Fruit fly (Drosophila melanogaster) whole organism, embryonic: ENCODE measurements around the gene kek6.

Experiments used
- CG10209 ChIP-seq: fragments of 200-800 bp; sonication (Bioruptor generic); optimal IDR thresholded peaks from 3 replicates; lab custom pipeline; 2017; ENCODE audit warnings: missing biosample characterization, mild to moderate bottlenecking, missing genetic modification characterization, missing genetic modification reagents
- CG10267 ChIP-seq: fragments of 200-800 bp; sonication (Bioruptor generic); optimal IDR thresholded peaks from 2 replicates; lab custom pipeline; 2018; ENCODE audit warnings: missing biosample characterization, mild to moderate bottlenecking, missing genetic modification characterization, moderate library complexity
- CG11560 ChIP-seq: fragments of 200-800 bp; sonication (Bioruptor generic); IDR thresholded peaks from 3 replicates; pipeline ENCODE4 v1.3.6; 2022; ENCODE audit warnings: missing biosample characterization, missing genetic modification characterization
- CG12391 ChIP-seq: fragments of 200-800 bp; sonication (Bioruptor generic); optimal IDR thresholded peaks from 3 replicates; lab custom pipeline; 2018; ENCODE audit warnings: missing biosample characterization, mild to moderate bottlenecking, missing genetic modification characterization, moderate library complexity
- CG12942 ChIP-seq: fragments of 200-800 bp; sonication (Bioruptor generic); optimal IDR thresholded peaks from 3 replicates; lab custom pipeline; 2016; ENCODE audit warnings: missing biosample characterization, missing genetic modification characterization
- CG14014 ChIP-seq: fragments of 200-800 bp; sonication (Bioruptor generic); IDR thresholded peaks from 2 replicates; pipeline ENCODE4 v1.3.6; 2022; ENCODE audit warnings: missing biosample characterization, missing genetic modification characterization
- CG14965 ChIP-seq: fragments of 200-800 bp; sonication (Bioruptor generic); optimal IDR thresholded peaks from 2 replicates; lab custom pipeline; 2016; ENCODE audit warnings: missing biosample characterization, missing genetic modification characterization, borderline replicate concordance
- CG15269 ChIP-seq: fragments of 200-800 bp; sonication (Bioruptor generic); optimal IDR thresholded peaks from 2 replicates; lab custom pipeline; 2018; ENCODE audit warnings: missing biosample characterization, mild to moderate bottlenecking, missing genetic modification characterization, moderate library complexity
- CG16815 ChIP-seq: fragments of 200-800 bp; sonication (Bioruptor generic); optimal IDR thresholded peaks from 3 replicates; lab custom pipeline; 2017; ENCODE audit warnings: missing biosample characterization, mild to moderate bottlenecking, missing genetic modification characterization
- CG17361 ChIP-seq: fragments of 200-800 bp; sonication (Bioruptor generic); IDR thresholded peaks from 3 replicates; pipeline ENCODE4 v1.3.6; 2022; ENCODE audit warnings: missing biosample characterization, missing genetic modification characterization
- CG17568 ChIP-seq: fragments of 200-800 bp; sonication (Bioruptor generic); optimal IDR thresholded peaks from 2 replicates; lab custom pipeline; 2018; ENCODE audit warnings: missing biosample characterization, mild to moderate bottlenecking, missing genetic modification characterization, moderate library complexity
- CG17912 ChIP-seq: fragments of 200-800 bp; sonication (Bioruptor generic); optimal IDR thresholded peaks from 2 replicates; lab custom pipeline; 2018; ENCODE audit warnings: missing biosample characterization, mild to moderate bottlenecking, missing genetic modification characterization
- CG2120 ChIP-seq: fragments of 200-800 bp; sonication (Bioruptor generic); optimal IDR thresholded peaks from 3 replicates; lab custom pipeline; 2016; ENCODE audit warnings: missing biosample characterization, missing genetic modification characterization
- CG34422 ChIP-seq: fragments of 200-800 bp; sonication (Bioruptor generic); IDR thresholded peaks from 3 replicates; pipeline ENCODE4 v1.3.6; 2022; ENCODE audit warnings: missing biosample characterization, missing genetic modification characterization
- CG5180 ChIP-seq: fragments of 200-800 bp; sonication (Bioruptor generic); optimal IDR thresholded peaks from 3 replicates; lab custom pipeline; 2017; ENCODE audit warnings: missing biosample characterization, missing genetic modification characterization, mild to moderate bottlenecking, moderate library complexity, missing genetic modification reagents
- CG6654 ChIP-seq: fragments of 200-800 bp; sonication (Bioruptor generic); optimal IDR thresholded peaks from 2 replicates; lab custom pipeline; 2017; ENCODE audit warnings: missing biosample characterization, mild to moderate bottlenecking, missing genetic modification characterization
- CG6689 ChIP-seq: fragments of 200-800 bp; sonication (Bioruptor generic); IDR thresholded peaks from 2 replicates; pipeline ENCODE4 v1.3.6; 2022; ENCODE audit warnings: missing biosample characterization, missing genetic modification characterization
- CG7372 ChIP-seq: fragments of 200-800 bp; sonication (Bioruptor generic); IDR thresholded peaks from 2 replicates; pipeline ENCODE4 v1.3.6; 2022; ENCODE audit warnings: missing biosample characterization, missing genetic modification characterization
- CG8924 ChIP-seq: fragments of 200-800 bp; optimal IDR thresholded peaks from 3 replicates; lab custom pipeline; 2019; ENCODE audit warnings: missing biosample characterization, mild to moderate bottlenecking, missing genetic modification characterization, moderate library complexity
- CHES-1-like ChIP-seq: fragments of 200-800 bp; sonication (Bioruptor generic); optimal IDR thresholded peaks from 2 replicates; lab custom pipeline; 2016; ENCODE audit warnings: missing biosample characterization, missing genetic modification characterization
- CrebB ChIP-seq: fragments of 200-800 bp; sonication (Bioruptor generic); optimal IDR thresholded peaks from 3 replicates; lab custom pipeline; 2018; ENCODE audit warnings: missing biosample characterization, mild to moderate bottlenecking, missing genetic modification characterization
- Dad ChIP-seq: fragments of 200-800 bp; sonication (Bioruptor generic); optimal IDR thresholded peaks from 3 replicates; lab custom pipeline; 2016; ENCODE audit warnings: missing biosample characterization, missing genetic modification characterization
- Dfd ChIP-seq, 2 experiments: fragments of >200 bp; optimal IDR thresholded peaks; 2 replicates each; lab custom pipeline; 2017; ENCODE audit warnings: missing biosample characterization in 2 of 2, missing genetic modification characterization in 2 of 2
- HLH4C ChIP-seq: fragments of 200-800 bp; sonication (Bioruptor generic); IDR thresholded peaks from 3 replicates; pipeline ENCODE4 v1.3.6; 2022; ENCODE audit warnings: missing biosample characterization, missing genetic modification characterization; ENCODE audit not compliant: partially characterized antibody
- Hr39 ChIP-seq: fragments of >200 bp; optimal IDR thresholded peaks from 2 replicates; lab custom pipeline; 2017
- Hsf ChIP-seq: fragments of 200-800 bp; sonication (Bioruptor generic); optimal IDR thresholded peaks from 3 replicates; lab custom pipeline; 2016; ENCODE audit warnings: missing biosample characterization, missing genetic modification characterization
- MESR4 ChIP-seq: fragments of 200-800 bp; sonication (Bioruptor generic); optimal IDR thresholded peaks from 2 replicates; lab custom pipeline; 2018; ENCODE audit warnings: missing biosample characterization, mild to moderate bottlenecking, missing genetic modification characterization, moderate library complexity
- Nf-YC ChIP-seq: fragments of 200-800 bp; optimal IDR thresholded peaks from 3 replicates; lab custom pipeline; 2019; ENCODE audit warnings: missing biosample characterization, mild to moderate bottlenecking, missing genetic modification characterization, moderate library complexity
- TFAM ChIP-seq: fragments of 200-800 bp; sonication (Bioruptor generic); optimal IDR thresholded peaks from 2 replicates; lab custom pipeline; 2017; ENCODE audit warnings: missing biosample characterization, missing genetic modification characterization, inconsistent platforms
- Xrp1 ChIP-seq: fragments of 200-800 bp; sonication (Bioruptor generic); IDR thresholded peaks from 2 replicates; pipeline ENCODE4 v1.3.6; 2022; ENCODE audit warnings: missing biosample characterization, missing genetic modification characterization
- chinmo ChIP-seq: fragments of 200-800 bp; sonication (Bioruptor generic); IDR thresholded peaks from 4 replicates; pipeline ENCODE4 v1.3.6; 2022; ENCODE audit warnings: missing biosample characterization, missing genetic modification characterization; ENCODE audit not compliant: partially characterized antibody
- corto ChIP-seq: fragments of 200-800 bp; sonication (Bioruptor generic); optimal IDR thresholded peaks from 2 replicates; lab custom pipeline; 2016; ENCODE audit warnings: missing biosample characterization, mild to moderate bottlenecking, missing genetic modification characterization, moderate library complexity
- eve ChIP-seq, 2 experiments: fragments of >200 bp; optimal IDR thresholded peaks; 2 replicates each; lab custom pipeline; 2017; ENCODE audit warnings: missing biosample characterization in 2 of 2, missing genetic modification characterization in 2 of 2
- fd96Cb ChIP-seq: fragments of 200-800 bp; sonication (Bioruptor generic); optimal IDR thresholded peaks from 2 replicates; lab custom pipeline; 2018; ENCODE audit warnings: missing biosample characterization, mild to moderate bottlenecking, missing genetic modification characterization, moderate library complexity
- ftz-f1 ChIP-seq: fragments of 200-800 bp; sonication (Bioruptor generic); optimal IDR thresholded peaks from 2 replicates; lab custom pipeline; 2016; ENCODE audit warnings: missing biosample characterization, missing genetic modification characterization
- gce ChIP-seq: fragments of 200-800 bp; sonication (Bioruptor generic); IDR thresholded peaks from 3 replicates; pipeline ENCODE4 v1.3.6; 2022; ENCODE audit warnings: missing biosample characterization, missing genetic modification characterization
- gem ChIP-seq: fragments of 200-800 bp; sonication (Bioruptor generic); optimal IDR thresholded peaks from 2 replicates; lab custom pipeline; 2019; ENCODE audit warnings: missing biosample characterization, mild to moderate bottlenecking, missing genetic modification characterization, moderate library complexity
- gfzf ChIP-seq: fragments of 200-800 bp; sonication (Bioruptor generic); optimal IDR thresholded peaks from 2 replicates; lab custom pipeline; 2016; ENCODE audit warnings: missing biosample characterization, mild to moderate bottlenecking, missing genetic modification characterization, moderate library complexity
- gt ChIP-seq: fragments of 200-800 bp; sonication (Bioruptor generic); IDR thresholded peaks from 2 replicates; pipeline ENCODE4 v1.3.6; 2022; ENCODE audit warnings: missing biosample characterization, missing genetic modification characterization
- hkb ChIP-seq, 2 experiments: fragments of 200-800 bp in 1 of 2; fragments of >200 bp in 1 of 2; sonication (Bioruptor generic) in 1 of 2; IDR thresholded peaks in 1 of 2; optimal IDR thresholded peaks in 1 of 2; 2 replicates each; pipeline versions ENCODE4 v1.3.6 to Lab custom; 2017 to 2022; ENCODE audit warnings: missing biosample characterization in 1 of 2, missing genetic modification characterization in 1 of 2
- klu ChIP-seq: fragments of 200-800 bp; sonication (Bioruptor generic); IDR thresholded peaks from 2 replicates; pipeline ENCODE4 v1.3.6; 2022; ENCODE audit warnings: missing biosample characterization, missing genetic modification characterization
- lola ChIP-seq, 3 experiments: fragments of >200 bp in 2 of 3; fragments of 200-800 bp in 1 of 3; sonication (Bioruptor generic) in 1 of 3; optimal IDR thresholded peaks; 2 replicates each; lab custom pipeline; 2017 to 2019; ENCODE audit warnings: missing biosample characterization in 3 of 3, missing genetic modification characterization in 3 of 3, mild to moderate bottlenecking in 1 of 3, moderate library complexity in 1 of 3
- org-1 ChIP-seq: fragments of 200-800 bp; sonication (Bioruptor generic); optimal IDR thresholded peaks from 2 replicates; lab custom pipeline; 2017; ENCODE audit warnings: missing biosample characterization, missing genetic modification characterization
- pfk ChIP-seq: fragments of 200-800 bp; sonication (Bioruptor generic); optimal IDR thresholded peaks from 2 replicates; lab custom pipeline; 2018; ENCODE audit warnings: missing biosample characterization, mild to moderate bottlenecking, missing genetic modification characterization, moderate library complexity
- pros ChIP-seq: fragments of 200-800 bp; sonication (Bioruptor generic); optimal IDR thresholded peaks from 3 replicates; lab custom pipeline; 2019; ENCODE audit warnings: missing biosample characterization, mild to moderate bottlenecking, missing genetic modification characterization, moderate library complexity
- tio ChIP-seq: fragments of 200-800 bp; sonication (Bioruptor generic); optimal IDR thresholded peaks from 2 replicates; lab custom pipeline; 2017; ENCODE audit warnings: missing biosample characterization, missing genetic modification characterization, inconsistent platforms
- trh ChIP-seq: fragments of 200-800 bp; sonication (Bioruptor generic); optimal IDR thresholded peaks from 2 replicates; lab custom pipeline; 2016; ENCODE audit warnings: missing biosample characterization, missing genetic modification characterization
- unpg ChIP-seq: fragments of 200-800 bp; sonication (Bioruptor generic); optimal IDR thresholded peaks from 3 replicates; lab custom pipeline; 2018; ENCODE audit warnings: missing biosample characterization, mild to moderate bottlenecking, missing genetic modification characterization, moderate library complexity
- vnd ChIP-seq: fragments of 200-800 bp; sonication (Bioruptor generic); IDR thresholded peaks from 3 replicates; pipeline ENCODE4 v1.3.6; 2022; ENCODE audit warnings: missing biosample characterization, missing genetic modification characterization; ENCODE audit not compliant: partially characterized antibody
- vvl ChIP-seq: fragments of 200-800 bp; sonication (Bioruptor generic); IDR thresholded peaks from 2 replicates; pipeline ENCODE4 v1.3.6; 2022; ENCODE audit warnings: missing biosample characterization, missing genetic modification characterization
- z ChIP-seq: fragments of 200-800 bp; sonication (Bioruptor generic); IDR thresholded peaks from 3 replicates; pipeline ENCODE4 v1.3.6; 2022; ENCODE audit warnings: missing biosample characterization, missing genetic modification characterization

kek6 gene

dm6 chr3R:31689727-31690126, 67.8 kb downstream of the kek6 start (continued):
- TF ChIP-seq hkb (optimal IDR thresholded peaks at IDR 0.05; lab: Kevin White, UChicago) (no peak), hkb (GFP tag; IDR thresholded peaks at IDR 0.05; lab: Robert Waterston, UW) (no peak), Nf-YC (tag; lab: Kevin White, UChicago) (no peak), gem (tag; lab: Kevin White, UChicago) (peak; percentile 56), CrebB (no peak), z (GFP tag; lab: Robert Waterston, UW) (no peak), MESR4 (no peak), CG17912 (GFP tag; lab: Kevin White, UChicago) (no peak), corto (no peak), pros (no peak), CG2120 (no peak), CG12942 (GFP tag; lab: Kevin White, UChicago) (no peak), Dad (GFP tag; lab: Kevin White, UChicago) (no peak), HLH4C (GFP tag; lab: Robert Waterston, UW) (no peak), CHES-1-like (GFP tag; lab: Kevin White, UChicago) (no peak), tio (GFP tag; lab: Kevin White, UChicago) (peak; percentile 23), CG34422 (GFP tag; lab: Robert Waterston, UW) (no peak), chinmo (GFP tag; lab: Robert Waterston, UW) (no peak), gce (GFP tag; lab: Robert Waterston, UW) (no peak), ftz-f1 (GFP tag; lab: Kevin White, UChicago) (no peak), fd96Cb (tag; lab: Kevin White, UChicago) (peak; percentile 31), gfzf (no peak), vvl (GFP tag; lab: Robert Waterston, UW) (no peak), klu (GFP tag; lab: Robert Waterston, UW) (no peak), CG6654 (GFP tag; lab: Kevin White, UChicago) (no peak), org-1 (GFP tag; lab: Kevin White, UChicago) (no peak), Hr39 (lab: Kevin White, UChicago) (no peak), CG6689 (GFP tag; lab: Robert Waterston, UW) (no peak), lola (GFP tag; optimal IDR thresholded peaks at IDR 0.05; lab: Kevin White, UChicago) (peak in 1 of 3 experiments; percentile 72), CG14965 (no peak), CG12391 (peak; percentile 14), CG10267 (tag; lab: Kevin White, UChicago) (peak; percentile 42), eve (GFP tag; optimal IDR thresholded peaks at IDR 0.05; lab: Kevin White, UChicago) (no peak), CG10209 (no peak), gt (GFP tag; lab: Robert Waterston, UW) (no peak), CG16815 (GFP tag; lab: Kevin White, UChicago) (peak; percentile 58), vnd (GFP tag; lab: Robert Waterston, UW) (no peak), CG7372 (GFP tag; lab: Robert Waterston, UW) (no peak), CG15269 (no peak), Xrp1 (GFP tag; lab: Robert Waterston, UW) (no peak; the same call in 1 of the 2 replicates), CG11560 (tag; lab: Robert Waterston, UW) (no peak), Dfd (GFP tag; optimal IDR thresholded peaks at IDR 0.05; lab: Kevin White, UChicago) (no peak), CG17568 (GFP tag; lab: Kevin White, UChicago) (no peak), CG8924 (tag; lab: Kevin White, UChicago) (no peak), Hsf (GFP tag; lab: Kevin White, UChicago) (no peak), TFAM (GFP tag; lab: Kevin White, UChicago) (no peak), trh (no peak), pfk (GFP tag; lab: Kevin White, UChicago) (no peak), CG14014 (no peak), CG5180 (no peak), CG17361 (GFP tag; lab: Robert Waterston, UW) (peak; percentile 70), unpg (peak; percentile 13)
